Worm (Caenorhabditis elegans) whole organism, mixed stage, embryonic: ENCODE data around the gene pyp-1.
A peak's percentile ranks its signal among the peaks of the same experiment; 100 is the strongest.

Experiments used
- M03D4.4 ChIP-seq: sonication (generic microtip); optimal IDR thresholded peaks from 2 replicates; lab custom pipeline; 2017; ENCODE audit warnings: mild to moderate bottlenecking, missing genetic modification characterization, missing compliant biosample characterization
- bed-3 ChIP-seq: fragments of 200-800 bp; sonication (Bioruptor generic); optimal IDR thresholded peaks from 3 replicates; lab custom pipeline; 2018; ENCODE audit warnings: mild to moderate bottlenecking, missing genetic modification characterization, moderate library complexity, missing compliant biosample characterization
- blmp-1 ChIP-seq: fragments of 150-350 bp; optimal IDR thresholded peaks from 2 replicates; lab custom pipeline; 2014; ENCODE audit warnings: missing biosample characterization, missing genetic modification characterization
- ceh-39 ChIP-seq: fragments of 150-350 bp; optimal IDR thresholded peaks from 2 replicates; lab custom pipeline; 2014; ENCODE audit warnings: missing biosample characterization, missing genetic modification characterization
- ceh-43 ChIP-seq: fragments of 200-800 bp; sonication (Bioruptor generic); optimal IDR thresholded peaks from 2 replicates; lab custom pipeline; 2018; ENCODE audit warnings: mild to moderate bottlenecking, missing genetic modification characterization, moderate library complexity, missing compliant biosample characterization
- ceh-83 ChIP-seq: fragments of 200-800 bp; sonication (Bioruptor generic); optimal IDR thresholded peaks from 2 replicates; lab custom pipeline; 2018; ENCODE audit warnings: mild to moderate bottlenecking, missing genetic modification characterization, missing compliant biosample characterization
- ces-1 ChIP-seq: fragments of 150-350 bp; optimal IDR thresholded peaks from 2 replicates; lab custom pipeline; 2014; ENCODE audit warnings: missing biosample characterization, missing genetic modification reagents, missing genetic modification characterization
- cnd-1 ChIP-seq: fragments of 200-800 bp; sonication (Bioruptor generic); optimal IDR thresholded peaks from 2 replicates; lab custom pipeline; 2018; ENCODE audit warnings: mild to moderate bottlenecking, missing genetic modification characterization, missing compliant biosample characterization
- drap-1 ChIP-seq: fragments of 200-800 bp; sonication (Bioruptor generic); optimal IDR thresholded peaks from 3 replicates; lab custom pipeline; 2018; ENCODE audit warnings: mild to moderate bottlenecking, missing genetic modification characterization, missing compliant biosample characterization
- elt-1 ChIP-seq: sonication (generic microtip); optimal IDR thresholded peaks from 2 replicates; lab custom pipeline; 2017; ENCODE audit warnings: missing genetic modification characterization, mild to moderate bottlenecking, missing compliant biosample characterization, antibody characterized with exemption, moderate library complexity, borderline replicate concordance; ENCODE audit not compliant: insufficient read depth
- elt-3 ChIP-seq: fragments of 150-350 bp; optimal IDR thresholded peaks from 2 replicates; lab custom pipeline; 2014; ENCODE audit warnings: missing biosample characterization, missing genetic modification characterization
- flh-1 ChIP-seq: fragments of 200-800 bp; sonication (Bioruptor generic); optimal IDR thresholded peaks from 2 replicates; lab custom pipeline; 2018; ENCODE audit warnings: mild to moderate bottlenecking, missing genetic modification characterization, moderate library complexity, missing compliant biosample characterization
- ham-2 ChIP-seq: fragments of 200-800 bp; sonication (Bioruptor generic); optimal IDR thresholded peaks from 2 replicates; lab custom pipeline; 2018; ENCODE audit warnings: mild to moderate bottlenecking, missing genetic modification characterization, missing compliant biosample characterization
- hlh-1 ChIP-seq: fragments of 150-350 bp; optimal IDR thresholded peaks from 2 replicates; lab custom pipeline; 2014; ENCODE audit warnings: missing biosample characterization, missing genetic modification reagents, missing genetic modification characterization
- lin-13 ChIP-seq: fragments of 150-350 bp; optimal IDR thresholded peaks from 2 replicates; lab custom pipeline; 2014; ENCODE audit warnings: missing biosample characterization, missing genetic modification characterization
- lin-32 ChIP-seq: fragments of 200-800 bp; sonication (Bioruptor generic); optimal IDR thresholded peaks from 2 replicates; lab custom pipeline; 2018; ENCODE audit warnings: mild to moderate bottlenecking, missing genetic modification characterization, missing compliant biosample characterization
- lsy-2 ChIP-seq: fragments of 150-350 bp; optimal IDR thresholded peaks from 2 replicates; lab custom pipeline; 2014; ENCODE audit warnings: missing biosample characterization, missing genetic modification characterization
- mep-1 ChIP-seq: fragments of 150-350 bp; optimal IDR thresholded peaks from 2 replicates; lab custom pipeline; 2017; ENCODE audit warnings: missing biosample characterization, missing genetic modification reagents, missing genetic modification characterization, inconsistent platforms
- nhr-12 ChIP-seq: fragments of 150-350 bp; optimal IDR thresholded peaks from 2 replicates; lab custom pipeline; 2014; ENCODE audit warnings: missing biosample characterization, missing genetic modification characterization
- nhr-2 ChIP-seq: fragments of 150-350 bp; optimal IDR thresholded peaks from 2 replicates; lab custom pipeline; 2014; ENCODE audit warnings: missing biosample characterization, missing genetic modification characterization
- nhr-237 ChIP-seq: fragments of 150-350 bp; optimal IDR thresholded peaks from 2 replicates; lab custom pipeline; 2014; ENCODE audit warnings: missing biosample characterization, missing genetic modification characterization
- nhr-28 ChIP-seq: fragments of 150-350 bp; optimal IDR thresholded peaks from 2 replicates; lab custom pipeline; 2014; ENCODE audit warnings: missing biosample characterization, missing genetic modification characterization
- nhr-76 ChIP-seq: sonication (generic microtip); optimal IDR thresholded peaks from 2 replicates; lab custom pipeline; 2017; ENCODE audit warnings: missing biosample characterization, missing genetic modification characterization
- pha-4 ChIP-seq: fragments of 150-350 bp; optimal IDR thresholded peaks from 2 replicates; lab custom pipeline; 2018; ENCODE audit warnings: missing biosample characterization, missing genetic modification reagents, missing genetic modification characterization
- sem-2 ChIP-seq: fragments of 200-800 bp; sonication (Bioruptor generic); optimal IDR thresholded peaks from 2 replicates; lab custom pipeline; 2018; ENCODE audit warnings: mild to moderate bottlenecking, missing genetic modification characterization, missing compliant biosample characterization
- snpc-4 ChIP-seq: fragments of 150-350 bp; optimal IDR thresholded peaks from 2 replicates; lab custom pipeline; 2014; ENCODE audit warnings: missing biosample characterization, missing genetic modification characterization
- sptf-1 ChIP-seq: sonication (generic microtip); optimal IDR thresholded peaks from 2 replicates; lab custom pipeline; 2017; ENCODE audit warnings: mild to moderate bottlenecking, missing genetic modification characterization, moderate library complexity, missing compliant biosample characterization
- tbx-8 ChIP-seq: fragments of 200-800 bp; sonication (Bioruptor generic); optimal IDR thresholded peaks from 2 replicates; lab custom pipeline; 2018; ENCODE audit warnings: mild to moderate bottlenecking, missing genetic modification characterization, moderate library complexity, missing compliant biosample characterization
- unc-120 ChIP-seq: sonication (generic microtip); optimal IDR thresholded peaks from 2 replicates; lab custom pipeline; 2017; ENCODE audit warnings: missing genetic modification characterization, missing compliant biosample characterization; ENCODE audit not compliant: poor library complexity, severe bottlenecking
- unc-39 ChIP-seq: fragments of 150-350 bp; optimal IDR thresholded peaks from 2 replicates; lab custom pipeline; 2014; ENCODE audit warnings: missing biosample characterization, missing genetic modification characterization
- unc-62 ChIP-seq: fragments of 150-350 bp; optimal IDR thresholded peaks from 2 replicates; lab custom pipeline; 2014; ENCODE audit warnings: missing biosample characterization, missing genetic modification reagents, missing genetic modification characterization
- zip-8 ChIP-seq: fragments of 150-350 bp; optimal IDR thresholded peaks from 2 replicates; lab custom pipeline; 2014; ENCODE audit warnings: missing biosample characterization, missing genetic modification characterization
- ztf-11 ChIP-seq: fragments of 150-350 bp; optimal IDR thresholded peaks from 2 replicates; lab custom pipeline; 2014; ENCODE audit warnings: missing biosample characterization, missing genetic modification characterization

Gene pyp-1

DNA sequence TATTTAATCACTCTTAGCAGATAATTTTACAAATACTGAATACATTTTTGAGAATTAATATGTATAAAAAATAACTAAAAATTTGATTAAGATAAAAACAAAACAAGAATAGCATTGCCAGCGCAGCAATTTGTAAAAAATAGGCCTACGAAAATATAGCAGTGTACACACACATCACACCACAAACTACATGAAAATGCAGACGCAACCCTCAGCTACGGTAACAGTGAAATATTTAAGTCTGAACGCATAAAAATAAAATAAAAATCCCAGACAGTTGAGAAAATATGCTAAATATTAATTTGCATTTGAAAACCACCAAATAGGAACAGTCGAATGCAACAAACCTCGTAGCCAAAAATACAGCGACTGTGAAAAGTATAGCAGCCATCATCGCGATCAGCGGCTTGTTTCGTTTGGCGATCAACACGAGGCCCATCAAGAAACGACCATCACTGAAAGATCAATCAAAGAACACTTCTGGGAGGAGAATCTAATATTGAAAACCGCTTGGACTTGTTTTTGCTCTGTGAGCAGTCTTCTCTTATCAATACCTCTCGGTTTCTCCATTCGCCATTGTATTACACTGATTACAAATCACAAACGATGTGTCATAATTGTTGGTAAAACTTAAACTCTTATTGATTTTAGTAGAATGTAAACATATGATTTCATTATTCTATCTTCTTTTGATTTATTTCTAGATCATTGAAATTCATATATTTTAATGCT lies at the start of gene pyp-1:
Gene pyp-1, minus strand, starts transcription at position 439 of the 732 bp plus-strand sequence.
- TF ChIP-seq elt-1 (no peak), lsy-2 (tag; lab: Kevin White, UChicago) (peak; percentile 54)

DNA sequence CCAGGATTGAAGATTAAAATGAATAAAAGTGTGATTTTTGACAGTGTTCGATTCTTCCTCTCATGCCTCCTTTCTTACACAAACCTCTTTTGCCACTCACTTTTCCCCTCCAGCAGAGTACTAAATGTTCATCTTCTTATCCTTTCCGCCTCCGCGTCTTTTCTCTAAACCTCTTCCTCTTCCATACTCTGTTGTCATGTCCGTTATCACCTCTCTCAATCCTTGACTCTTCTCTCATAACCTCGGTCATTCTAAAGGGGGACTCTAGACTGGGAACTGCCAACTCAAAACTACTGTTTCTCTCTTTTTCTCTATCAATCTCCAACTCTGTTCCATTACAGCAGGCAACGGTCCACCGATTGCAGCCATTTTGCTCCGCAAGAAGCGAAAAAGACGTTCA lies 49.5 kb upstream of the pyp-1 start:
- TF ChIP-seq blmp-1 (tag; lab: Kevin White, UChicago), result no peak
- TF ChIP-seq lin-32 (GFP tag; lab: Kevin White, UChicago), result no peak
- no peak for TF ChIP-seq zip-8
- TF ChIP-seq hlh-1, result peak; percentile 29
- no peak for TF ChIP-seq sptf-1
- no peak for TF ChIP-seq ceh-39 (tag; lab: Kevin White, UChicago)
- TF ChIP-seq nhr-237 (tag; lab: Kevin White, UChicago), result no peak
- no peak for TF ChIP-seq ztf-11 (tag; lab: Kevin White, UChicago)
- TF ChIP-seq unc-120, result peak; percentile 61
- no peak for TF ChIP-seq elt-3 (tag; lab: Kevin White, UChicago)
- peak; percentile 1 for TF ChIP-seq elt-1
- no peak for TF ChIP-seq drap-1 (GFP tag; lab: Kevin White, UChicago)
- no peak for TF ChIP-seq bed-3
- no peak for TF ChIP-seq mep-1 (tag; lab: Kevin White, UChicago)
- TF ChIP-seq nhr-76 (tag; lab: Kevin White, UChicago), result no peak

DNA sequence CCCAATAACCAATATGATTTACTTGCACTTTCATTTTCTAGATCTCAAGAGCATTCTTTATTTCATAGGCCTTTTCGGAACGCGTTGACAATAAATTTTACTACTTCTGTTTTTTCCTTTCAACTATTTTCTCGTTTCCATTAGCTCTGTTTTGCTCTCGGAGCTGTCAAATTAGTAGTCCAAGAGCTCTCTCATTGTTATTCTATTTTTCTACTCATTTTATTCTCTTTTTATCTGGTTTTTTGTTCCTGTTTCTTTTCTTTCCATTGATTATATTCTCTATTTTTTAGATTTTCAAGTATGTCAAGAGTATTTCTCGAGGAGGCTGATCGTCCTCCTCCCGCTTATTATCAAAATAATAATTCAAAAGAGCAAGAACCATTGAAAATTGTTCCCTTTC lies 48.4 kb upstream of the pyp-1 start, which contains the start of gene T04B2.3:
Gene T04B2.3, plus strand, starts transcription at position 301 of the 400 bp plus-strand sequence.
- TF ChIP-seq unc-120, result no peak
- no peak for TF ChIP-seq unc-62 (GFP tag; lab: Kevin White, UChicago)
- TF ChIP-seq hlh-1, result no peak
- TF ChIP-seq nhr-76 (tag; lab: Kevin White, UChicago), result no peak
- TF ChIP-seq lin-32 (GFP tag; lab: Kevin White, UChicago), result no peak
- TF ChIP-seq bed-3, result no peak
- TF ChIP-seq flh-1 (GFP tag; lab: Kevin White, UChicago), result no peak
- no peak for TF ChIP-seq tbx-8 (GFP tag; lab: Kevin White, UChicago)
- TF ChIP-seq pha-4 (tag; lab: Kevin White, UChicago), result no peak
- TF ChIP-seq zip-8, result no peak
- no peak for TF ChIP-seq nhr-2 (tag; lab: Kevin White, UChicago)
- no peak for TF ChIP-seq elt-1
- TF ChIP-seq ceh-83, result no peak
- TF ChIP-seq nhr-237 (tag; lab: Kevin White, UChicago), result no peak
- TF ChIP-seq cnd-1 (tag; lab: Kevin White, UChicago), result no peak
- no peak for TF ChIP-seq sem-2
- no peak for TF ChIP-seq M03D4.4 (tag; lab: Kevin White, UChicago)
- TF ChIP-seq ceh-43, result no peak
- TF ChIP-seq drap-1 (GFP tag; lab: Kevin White, UChicago), result no peak
- no peak for TF ChIP-seq nhr-28 (tag; lab: Kevin White, UChicago)
- TF ChIP-seq, all 35 proteins: peak for 0

DNA sequence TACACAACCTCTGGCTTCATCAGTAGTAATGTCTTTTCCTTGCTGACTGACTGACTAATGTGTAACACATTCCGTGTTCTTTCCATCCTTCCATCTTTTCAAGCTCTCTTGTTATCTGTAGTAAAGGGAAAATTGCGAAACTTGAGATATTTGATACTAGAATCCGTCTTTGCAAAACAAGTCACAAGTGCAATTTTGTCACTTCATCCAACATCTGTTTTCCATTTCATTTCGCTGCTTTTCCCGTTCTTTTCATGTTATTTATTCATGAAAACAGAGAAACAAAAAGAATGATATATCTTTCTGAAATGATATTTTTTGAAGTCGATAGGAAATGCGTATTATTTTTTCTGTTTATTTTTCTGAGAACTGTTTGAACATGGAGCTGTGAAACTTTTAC lies 47.3 kb upstream of the pyp-1 start:
- no peak for TF ChIP-seq sem-2

DNA sequence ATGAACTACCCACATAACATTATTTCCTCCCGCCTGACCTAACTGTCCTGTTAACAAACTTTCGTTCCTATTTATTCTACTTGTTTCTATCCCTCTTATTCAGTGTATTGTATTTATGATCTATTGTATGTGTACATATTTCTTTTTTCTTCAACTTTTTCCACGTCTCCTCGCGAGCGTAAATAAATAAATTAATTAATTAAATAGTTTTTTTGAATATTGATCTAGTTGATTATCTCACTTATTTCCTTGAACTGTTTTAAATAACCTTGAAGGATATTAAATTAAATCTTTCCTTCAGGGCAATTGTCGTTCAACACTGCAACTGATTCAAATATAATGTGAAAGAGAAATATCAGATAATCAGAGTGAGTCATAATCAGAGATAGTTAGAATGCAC lies 44.2 kb upstream of the pyp-1 start, which contains the start of gene frk-1:
Gene frk-1, plus strand, starts transcription at position 301 of the 400 bp plus-strand sequence.
- TF ChIP-seq unc-39 (tag; lab: Kevin White, UChicago) (no peak), elt-1 (no peak), elt-3 (tag; lab: Kevin White, UChicago) (no peak), ceh-83 (no peak), ham-2 (GFP tag; lab: Kevin White, UChicago) (no peak), sptf-1 (no peak), unc-62 (GFP tag; lab: Kevin White, UChicago) (no peak), M03D4.4 (tag; lab: Kevin White, UChicago) (no peak)

DNA sequence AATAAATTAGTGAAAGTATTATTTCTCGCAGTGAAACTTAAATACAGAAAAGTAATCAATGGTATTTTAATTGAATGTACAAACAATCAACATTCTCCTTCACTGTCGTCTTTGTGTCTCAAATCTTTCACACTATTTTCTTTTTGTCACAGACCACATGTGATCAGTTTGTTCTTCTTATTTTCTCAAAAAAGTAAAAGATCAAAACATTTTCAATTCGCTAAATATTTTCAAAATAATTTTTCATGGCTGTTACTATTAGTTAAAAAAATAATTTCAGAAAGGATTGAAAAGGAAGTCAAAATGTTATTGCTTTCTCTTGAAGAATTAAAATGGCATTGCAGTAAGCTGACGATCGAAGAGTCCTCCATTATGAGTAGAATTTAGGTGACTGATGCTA lies 42.1 kb upstream of the pyp-1 start, which contains the start of gene dhs-31:
Gene dhs-31, minus strand, starts transcription at position 101 of the 400 bp plus-strand sequence.
- no peak for TF ChIP-seq nhr-2 (tag; lab: Kevin White, UChicago)
- TF ChIP-seq pha-4 (tag; lab: Kevin White, UChicago), result no peak
- TF ChIP-seq nhr-12, result no peak
- TF ChIP-seq ceh-43, result no peak
- TF ChIP-seq ces-1 (GFP tag; lab: Kevin White, UChicago), result no peak
- TF ChIP-seq lin-13, result no peak
- TF ChIP-seq snpc-4 (tag; lab: Kevin White, UChicago), result no peak
